Worm (Caenorhabditis elegans) whole organism, L1 larva: ENCODE results near the gene F02E8.4.

ENCODE experiments used
- ceh-63 ChIP-seq: fragments of 200-800 bp; sonication (Bioruptor generic); optimal IDR thresholded peaks from 2 replicates; lab custom pipeline; 2018; ENCODE audit warnings: mild to moderate bottlenecking, missing genetic modification characterization, missing compliant biosample characterization
- fos-1 ChIP-seq: fragments of 150-350 bp; optimal IDR thresholded peaks from 2 replicates; lab custom pipeline; 2014; ENCODE audit warnings: missing biosample characterization, missing genetic modification characterization
- grh-1 ChIP-seq: fragments of 200-800 bp; sonication (Bioruptor generic); IDR thresholded peaks from 2 replicates; pipeline ENCODE4 v1.3.6; 2022; ENCODE audit warnings: missing genetic modification reagents, missing genetic modification characterization, missing compliant biosample characterization
- jun-1 ChIP-seq: fragments of 150-350 bp; optimal IDR thresholded peaks from 2 replicates; lab custom pipeline; 2014; ENCODE audit warnings: missing biosample characterization, missing genetic modification reagents, missing genetic modification characterization
- lin-13 ChIP-seq: fragments of 150-350 bp; optimal IDR thresholded peaks from 2 replicates; lab custom pipeline; 2014; ENCODE audit warnings: missing biosample characterization, missing genetic modification reagents, missing genetic modification characterization
- lir-3 ChIP-seq: sonication (generic microtip); optimal IDR thresholded peaks from 2 replicates; lab custom pipeline; 2016; ENCODE audit warnings: mild to moderate bottlenecking, missing genetic modification characterization, moderate library complexity, missing compliant biosample characterization; ENCODE audit not compliant: poor library complexity
- mab-9 ChIP-seq: fragments of 200-800 bp; sonication (Bioruptor generic); IDR thresholded peaks from 2 replicates; pipeline ENCODE4 v1.3.6; 2022; ENCODE audit warnings: missing genetic modification reagents, missing genetic modification characterization, missing compliant biosample characterization
- mep-1 ChIP-seq: fragments of 150-350 bp; optimal IDR thresholded peaks from 2 replicates; lab custom pipeline; 2014; ENCODE audit warnings: missing biosample characterization, missing genetic modification characterization
- nhr-12 ChIP-seq: sonication (generic microtip); optimal IDR thresholded peaks from 2 replicates; lab custom pipeline; 2017; ENCODE audit warnings: missing biosample characterization, missing genetic modification characterization
- nhr-237 ChIP-seq: fragments of 150-350 bp; optimal IDR thresholded peaks from 2 replicates; lab custom pipeline; 2014; ENCODE audit warnings: missing biosample characterization, missing genetic modification characterization
- nhr-28 ChIP-seq: fragments of 150-350 bp; optimal IDR thresholded peaks from 2 replicates; lab custom pipeline; 2014; ENCODE audit warnings: missing biosample characterization, missing genetic modification characterization
- nhr-71 ChIP-seq: sonication (generic microtip); optimal IDR thresholded peaks from 2 replicates; lab custom pipeline; 2016; ENCODE audit warnings: mild to moderate bottlenecking, missing genetic modification characterization, moderate library complexity, missing compliant biosample characterization

DNA sequence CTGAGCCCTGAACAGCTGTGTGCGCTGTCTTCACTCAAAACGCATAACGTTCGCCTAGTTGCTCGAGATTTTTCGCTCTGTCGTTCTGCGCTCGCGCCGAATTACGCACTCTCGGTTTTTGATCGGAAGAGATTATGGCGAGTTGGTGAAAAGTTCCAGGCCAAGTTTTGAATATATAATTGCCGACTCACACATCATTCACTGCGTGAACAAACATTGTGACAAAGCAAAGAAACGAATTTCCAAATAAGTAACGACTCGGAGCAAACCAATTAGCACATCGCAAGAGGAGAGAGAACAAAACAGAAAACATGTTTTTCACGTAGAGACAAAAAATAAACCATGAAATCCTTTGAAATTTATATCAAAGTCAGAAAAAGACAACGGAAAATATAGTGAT lies 18.5 kb upstream of the F02E8.4 start:
- TF ChIP-seq ceh-63 (GFP tag; lab: Kevin White, UChicago): no peak
- TF ChIP-seq mab-9 (GFP tag; lab: Robert Waterston, UW): no peak
- no peak for TF ChIP-seq nhr-237 (tag; lab: Kevin White, UChicago)
- no peak for TF ChIP-seq jun-1 (tag; lab: Kevin White, UChicago)
- no peak for TF ChIP-seq nhr-12
- no peak for TF ChIP-seq nhr-28 (tag; lab: Kevin White, UChicago)
- no peak for TF ChIP-seq grh-1 (GFP tag; lab: Robert Waterston, UW)
- TF ChIP-seq lir-3 (tag; lab: Kevin White, UChicago): no peak
- no peak for TF ChIP-seq lin-13
- no peak for TF ChIP-seq fos-1 (tag; lab: Kevin White, UChicago)
- TF ChIP-seq nhr-71 (tag; lab: Kevin White, UChicago): no peak
- no peak for TF ChIP-seq mep-1
